Worm (Caenorhabditis elegans): ENCODE results near the gene sri-65.

- TF ChIP-seq lin-39 (tag; optimal IDR thresholded peaks at IDR 0.05), result no peak
- TF ChIP-seq R02D3.7 (tag; optimal IDR thresholded peaks at IDR 0.05), result no peak
- TF ChIP-seq fos-1 (tag; optimal IDR thresholded peaks at IDR 0.05), result no peak
- no peak for TF ChIP-seq nhr-237 (tag; optimal IDR thresholded peaks at IDR 0.05)
- TF ChIP-seq skn-1 (tag; optimal IDR thresholded peaks at IDR 0.05), result no peak
- TF ChIP-seq nhr-12 (tag; optimal IDR thresholded peaks at IDR 0.05), result no peak
- TF ChIP-seq aly-2 (tag; optimal IDR thresholded peaks at IDR 0.05), result no peak
- TF ChIP-seq nhr-10 (tag; optimal IDR thresholded peaks at IDR 0.05), result no peak
- TF ChIP-seq unc-62 (GFP tag; optimal IDR thresholded peaks at IDR 0.05), result no peak
Observed at ce11 chrV:16356798-16357197, 31.4 kb downstream of the sri-65 start.

Measured in whole organism, L2 larva.